Fruit fly (Drosophila melanogaster) whole organism, embryonic: ENCODE results near the gene rdog.

ENCODE experiments used
- ATbp ChIP-seq: fragments of 200-800 bp; sonication (Bioruptor generic); optimal IDR thresholded peaks from 2 replicates; lab custom pipeline; 2017; ENCODE audit warnings: missing biosample characterization, mild to moderate bottlenecking, missing genetic modification characterization, missing genetic modification reagents
- CG10959 ChIP-seq: fragments of 200-800 bp; sonication (Bioruptor generic); IDR thresholded peaks from 2 replicates; pipeline ENCODE4 v1.3.6; 2022; ENCODE audit warnings: missing biosample characterization, missing genetic modification characterization
- CG12299 ChIP-seq: fragments of 200-800 bp; sonication (Bioruptor generic); optimal IDR thresholded peaks from 2 replicates; lab custom pipeline; 2018; ENCODE audit warnings: missing biosample characterization, mild to moderate bottlenecking, missing genetic modification characterization
- CG15601 ChIP-seq: fragments of 200-800 bp; sonication (Bioruptor generic); optimal IDR thresholded peaks from 3 replicates; lab custom pipeline; 2019; ENCODE audit warnings: missing biosample characterization, mild to moderate bottlenecking, missing genetic modification characterization, moderate library complexity
- CG17385 ChIP-seq: fragments of 200-800 bp; sonication (Bioruptor generic); optimal IDR thresholded peaks from 3 replicates; lab custom pipeline; 2018; ENCODE audit warnings: missing biosample characterization, mild to moderate bottlenecking, missing genetic modification characterization
- CG17568 ChIP-seq: fragments of 200-800 bp; sonication (Bioruptor generic); optimal IDR thresholded peaks from 2 replicates; lab custom pipeline; 2018; ENCODE audit warnings: missing biosample characterization, mild to moderate bottlenecking, missing genetic modification characterization, moderate library complexity
- CG18011 ChIP-seq: fragments of 200-800 bp; sonication (Bioruptor generic); optimal IDR thresholded peaks from 2 replicates; lab custom pipeline; 2017; ENCODE audit warnings: missing biosample characterization, missing genetic modification characterization, mild to moderate bottlenecking, moderate library complexity, missing genotype
- CG3065 ChIP-seq: fragments of 200-800 bp; sonication (Bioruptor generic); optimal IDR thresholded peaks from 2 replicates; lab custom pipeline; 2016; ENCODE audit warnings: missing biosample characterization, missing genetic modification characterization
- CG31365 ChIP-seq: fragments of 200-800 bp; sonication (Bioruptor generic); optimal IDR thresholded peaks from 2 replicates; lab custom pipeline; 2018; ENCODE audit warnings: missing biosample characterization, mild to moderate bottlenecking, missing genetic modification characterization
- CG6683 ChIP-seq: fragments of 200-800 bp; sonication (Bioruptor generic); optimal IDR thresholded peaks from 2 replicates; lab custom pipeline; 2017; ENCODE audit warnings: missing biosample characterization, mild to moderate bottlenecking, missing genetic modification characterization, missing genetic modification reagents
- CG7271 ChIP-seq: fragments of 200-800 bp; sonication (Bioruptor generic); optimal IDR thresholded peaks from 2 replicates; lab custom pipeline; 2018; ENCODE audit warnings: missing biosample characterization, mild to moderate bottlenecking, missing genetic modification characterization, moderate library complexity
- CG7963 ChIP-seq: fragments of 200-800 bp; sonication (Bioruptor generic); IDR thresholded peaks from 3 replicates; pipeline ENCODE4 v1.3.6; 2022; ENCODE audit warnings: missing biosample characterization, missing genetic modification characterization; ENCODE audit not compliant: partially characterized antibody
- CG8765 ChIP-seq: fragments of 200-800 bp; sonication (Bioruptor generic); IDR thresholded peaks from 2 replicates; pipeline ENCODE4 v1.3.6; 2022; ENCODE audit warnings: missing biosample characterization, missing genetic modification characterization
- CG9932 ChIP-seq: fragments of 200-800 bp; sonication (Bioruptor generic); IDR thresholded peaks from 2 replicates; pipeline ENCODE4 v1.3.6; 2022; ENCODE audit warnings: missing biosample characterization, missing genetic modification characterization
- D ChIP-seq, 2 experiments: fragments of 200-800 bp in 1 of 2; fragments of >200 bp in 1 of 2; sonication (Bioruptor generic) in 1 of 2; optimal IDR thresholded peaks; 2 replicates in 1 of 2; 3 replicates in 1 of 2; lab custom pipeline; 2017; ENCODE audit warnings: mild to moderate bottlenecking in 1 of 2, missing biosample characterization in 1 of 2, missing genetic modification characterization in 1 of 2, missing genetic modification reagents in 1 of 2
- Drgx ChIP-seq: fragments of 200-800 bp; sonication (Bioruptor generic); IDR thresholded peaks from 2 replicates; pipeline ENCODE4 v1.3.6; 2022; ENCODE audit warnings: missing biosample characterization, missing genetic modification characterization
- Fer1 ChIP-seq: fragments of 200-800 bp; sonication (Bioruptor generic); optimal IDR thresholded peaks from 2 replicates; lab custom pipeline; 2017; ENCODE audit warnings: missing biosample characterization, mild to moderate bottlenecking, missing genetic modification characterization
- HLHmδ ChIP-seq: fragments of 200-800 bp; sonication (Bioruptor generic); optimal IDR thresholded peaks from 2 replicates; lab custom pipeline; 2018; ENCODE audit warnings: missing biosample characterization, mild to moderate bottlenecking, missing genetic modification characterization, moderate library complexity
- Lim3 ChIP-seq: fragments of 200-800 bp; sonication (Bioruptor generic); IDR thresholded peaks from 2 replicates; pipeline ENCODE4 v1.3.6; 2022; ENCODE audit warnings: missing biosample characterization, missing genetic modification characterization
- Neu2 ChIP-seq: fragments of 200-800 bp; sonication (Bioruptor generic); optimal IDR thresholded peaks from 3 replicates; lab custom pipeline; 2016; ENCODE audit warnings: missing biosample characterization, missing genetic modification characterization, borderline replicate concordance
- Six4 ChIP-seq: fragments of 200-800 bp; sonication (Bioruptor generic); optimal IDR thresholded peaks from 2 replicates; lab custom pipeline; 2016; ENCODE audit warnings: missing biosample characterization, missing genetic modification characterization
- Sox100B ChIP-seq: fragments of 200-800 bp; sonication (Bioruptor generic); optimal IDR thresholded peaks from 3 replicates; lab custom pipeline; 2018; ENCODE audit warnings: missing biosample characterization, mild to moderate bottlenecking, missing genetic modification characterization
- Spps ChIP-seq: fragments of 200-800 bp; sonication (Bioruptor generic); optimal IDR thresholded peaks from 2 replicates; lab custom pipeline; 2018; ENCODE audit warnings: missing biosample characterization, mild to moderate bottlenecking, missing genetic modification characterization
- TFAM ChIP-seq: fragments of 200-800 bp; sonication (Bioruptor generic); optimal IDR thresholded peaks from 2 replicates; lab custom pipeline; 2017; ENCODE audit warnings: missing biosample characterization, missing genetic modification characterization, inconsistent platforms
- Xrp1 ChIP-seq: fragments of 200-800 bp; sonication (Bioruptor generic); IDR thresholded peaks from 2 replicates; pipeline ENCODE4 v1.3.6; 2022; ENCODE audit warnings: missing biosample characterization, missing genetic modification characterization
- ab ChIP-seq: fragments of 200-800 bp; sonication (Bioruptor generic); optimal IDR thresholded peaks from 2 replicates; lab custom pipeline; 2016; ENCODE audit warnings: missing biosample characterization, missing genetic modification characterization
- amos ChIP-seq: fragments of 200-800 bp; sonication (Bioruptor generic); IDR thresholded peaks from 2 replicates; pipeline ENCODE4 v1.3.6; 2022; ENCODE audit warnings: missing biosample characterization, missing genetic modification characterization; ENCODE audit not compliant: partially characterized antibody
- bbx ChIP-seq: fragments of 200-800 bp; sonication (Bioruptor generic); IDR thresholded peaks from 2 replicates; pipeline ENCODE4 v1.3.6; 2022; ENCODE audit warnings: missing biosample characterization, missing genetic modification characterization; ENCODE audit not compliant: partially characterized antibody
- bcd ChIP-seq: fragments of 200-800 bp; sonication (Bioruptor generic); optimal IDR thresholded peaks from 2 replicates; lab custom pipeline; 2017; ENCODE audit warnings: missing biosample characterization, mild to moderate bottlenecking, missing genetic modification characterization
- br ChIP-seq: fragments of >200 bp; optimal IDR thresholded peaks from 2 replicates; lab custom pipeline; 2017
- chm ChIP-seq: fragments of 200-800 bp; sonication (Bioruptor generic); IDR thresholded peaks from 2 replicates; pipeline ENCODE4 v1.3.6; 2022; ENCODE audit warnings: missing biosample characterization, missing genetic modification characterization
- ci ChIP-seq: fragments of 200-800 bp; sonication (Bioruptor generic); IDR thresholded peaks from 3 replicates; pipeline ENCODE4 v1.3.6; 2022; ENCODE audit warnings: missing biosample characterization, missing genetic modification characterization
- crp ChIP-seq, 2 experiments: fragments of 200-800 bp; sonication (Bioruptor generic); optimal IDR thresholded peaks; 2 replicates in 1 of 2; 3 replicates in 1 of 2; lab custom pipeline; 2017; ENCODE audit warnings: missing biosample characterization in 2 of 2, missing genetic modification characterization in 2 of 2, mild to moderate bottlenecking in 1 of 2, moderate library complexity in 1 of 2
- exex ChIP-seq: fragments of 200-800 bp; sonication (Bioruptor generic); optimal IDR thresholded peaks from 4 replicates; lab custom pipeline; 2018; ENCODE audit warnings: missing biosample characterization, mild to moderate bottlenecking, missing genetic modification characterization, moderate library complexity
- fd96Cb ChIP-seq: fragments of 200-800 bp; sonication (Bioruptor generic); optimal IDR thresholded peaks from 2 replicates; lab custom pipeline; 2018; ENCODE audit warnings: missing biosample characterization, mild to moderate bottlenecking, missing genetic modification characterization, moderate library complexity
- gcm2 ChIP-seq: fragments of 200-800 bp; sonication (Bioruptor generic); optimal IDR thresholded peaks from 2 replicates; lab custom pipeline; 2016; ENCODE audit warnings: missing biosample characterization, missing genetic modification characterization
- gsb-n ChIP-seq: fragments of 200-800 bp; sonication (Bioruptor generic); optimal IDR thresholded peaks from 3 replicates; lab custom pipeline; 2018; ENCODE audit warnings: missing biosample characterization, mild to moderate bottlenecking, missing genetic modification characterization
- ham ChIP-seq: fragments of 200-800 bp; sonication (Bioruptor generic); IDR thresholded peaks from 2 replicates; pipeline ENCODE4 v1.3.6; 2022; ENCODE audit warnings: missing biosample characterization, missing genetic modification characterization
- hkb ChIP-seq, 2 experiments: fragments of 200-800 bp in 1 of 2; fragments of >200 bp in 1 of 2; sonication (Bioruptor generic) in 1 of 2; IDR thresholded peaks in 1 of 2; optimal IDR thresholded peaks in 1 of 2; 2 replicates each; pipeline versions ENCODE4 v1.3.6 to Lab custom; 2017 to 2022; ENCODE audit warnings: missing biosample characterization in 1 of 2, missing genetic modification characterization in 1 of 2
- knrl ChIP-seq: fragments of 200-800 bp; sonication (Bioruptor generic); IDR thresholded peaks from 3 replicates; pipeline ENCODE4 v1.3.6; 2022; ENCODE audit warnings: missing biosample characterization, missing genetic modification characterization; ENCODE audit not compliant: partially characterized antibody
- luna ChIP-seq: fragments of 200-800 bp; sonication (Bioruptor generic); optimal IDR thresholded peaks from 2 replicates; lab custom pipeline; 2016; ENCODE audit warnings: missing biosample characterization, missing genetic modification characterization
- mam ChIP-seq: fragments of 200-800 bp; sonication (Bioruptor generic); optimal IDR thresholded peaks from 3 replicates; lab custom pipeline; 2016; ENCODE audit warnings: missing biosample characterization, missing genetic modification characterization
- p53 ChIP-seq: fragments of 200-800 bp; sonication (Bioruptor generic); optimal IDR thresholded peaks from 2 replicates; lab custom pipeline; 2016; ENCODE audit warnings: missing biosample characterization, missing genetic modification characterization
- sens ChIP-seq: fragments of 200-800 bp; sonication (Bioruptor generic); peaks from one replicate; lab custom pipeline; 2016; ENCODE audit warnings: missing biosample characterization, missing genetic modification characterization
- sens-2 ChIP-seq: fragments of 200-800 bp; sonication (Bioruptor generic); IDR thresholded peaks from 2 replicates; pipeline ENCODE4 v1.3.6; 2022; ENCODE audit warnings: missing biosample characterization, missing genetic modification characterization
- trh ChIP-seq: fragments of 200-800 bp; sonication (Bioruptor generic); optimal IDR thresholded peaks from 2 replicates; lab custom pipeline; 2016; ENCODE audit warnings: missing biosample characterization, missing genetic modification characterization
- vvl ChIP-seq: fragments of 200-800 bp; sonication (Bioruptor generic); IDR thresholded peaks from 2 replicates; pipeline ENCODE4 v1.3.6; 2022; ENCODE audit warnings: missing biosample characterization, missing genetic modification characterization
- wdn ChIP-seq: fragments of 200-800 bp; sonication (Bioruptor generic); IDR thresholded peaks from 2 replicates; pipeline ENCODE4 v1.3.6; 2022; ENCODE audit warnings: missing biosample characterization, missing genetic modification characterization
- wek ChIP-seq: fragments of 200-800 bp; sonication (Bioruptor generic); optimal IDR thresholded peaks from 3 replicates; lab custom pipeline; 2018; ENCODE audit warnings: missing biosample characterization, mild to moderate bottlenecking, missing genetic modification characterization, moderate library complexity
- z ChIP-seq: fragments of 200-800 bp; sonication (Bioruptor generic); IDR thresholded peaks from 3 replicates; pipeline ENCODE4 v1.3.6; 2022; ENCODE audit warnings: missing biosample characterization, missing genetic modification characterization

Gene rdog

DNA sequence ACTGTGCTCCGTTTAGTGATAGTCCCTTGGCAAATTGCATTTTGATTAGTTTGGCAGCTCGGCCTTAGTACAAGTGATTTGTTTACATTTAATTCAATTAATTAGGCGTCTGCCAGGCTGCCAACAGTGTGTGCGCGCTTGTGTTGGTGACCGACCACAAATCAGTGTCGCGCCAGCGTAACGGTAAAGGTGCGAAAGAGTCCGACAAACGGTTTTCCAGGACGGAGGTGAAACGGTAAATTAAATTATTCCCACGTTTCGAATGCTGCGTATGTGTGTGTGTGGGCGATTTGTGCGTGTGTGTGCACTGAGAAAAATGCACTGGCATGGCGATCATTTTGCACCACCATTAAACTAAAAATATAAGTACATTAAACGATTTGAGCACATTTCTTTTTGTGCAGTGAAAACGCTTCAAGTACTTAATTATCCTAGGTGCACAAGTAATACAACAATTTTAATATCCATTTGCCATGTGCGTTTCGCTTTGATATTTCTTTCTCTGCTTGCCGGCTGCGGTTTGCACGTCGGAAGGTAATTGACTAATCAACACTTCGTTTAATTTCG is 18.9 kb upstream of the rdog start (continued):
- TF ChIP-seq z: no peak
- no peak for TF ChIP-seq TFAM (GFP tag; lab: Kevin White, UChicago)
- no peak for TF ChIP-seq D (optimal IDR thresholded peaks at IDR 0.05; lab: Kevin White, UChicago)
- no peak for TF ChIP-seq D (GFP tag; optimal IDR thresholded peaks at IDR 0.05; lab: Kevin White, UChicago)
- TF ChIP-seq Sox100B: no peak
- no peak for TF ChIP-seq sens-2 (GFP tag; lab: Robert Waterston, UW)
- no peak for TF ChIP-seq CG3065 (GFP tag; lab: Kevin White, UChicago)
- no peak for TF ChIP-seq CG8765
- TF ChIP-seq Neu2 (GFP tag; lab: Kevin White, UChicago): no peak
- TF ChIP-seq p53 (GFP tag; lab: Kevin White, UChicago): no peak
- TF ChIP-seq Spps (tag; lab: Kevin White, UChicago): no peak
- 0 out of 3 replicates have a peak, but pooled peaks have one; percentile 9 for TF ChIP-seq ci (GFP tag; lab: Robert Waterston, UW)
- TF ChIP-seq Lim3 (GFP tag; lab: Robert Waterston, UW): no peak
- TF ChIP-seq wdn (GFP tag; lab: Robert Waterston, UW): 0 out of 2 replicates have a peak, but pooled peaks have one; percentile 33
- no peak for TF ChIP-seq exex (tag; lab: Kevin White, UChicago)
- TF ChIP-seq luna: no peak
- no peak for TF ChIP-seq Fer1 (GFP tag; lab: Kevin White, UChicago)
- TF ChIP-seq ATbp (GFP tag; lab: Kevin White, UChicago): no peak
- TF ChIP-seq wek (GFP tag; lab: Kevin White, UChicago): no peak
- TF ChIP-seq CG9932 (GFP tag; lab: Robert Waterston, UW): peak; percentile 49
- TF ChIP-seq Drgx: no peak
- TF ChIP-seq CG17568: no peak
- TF ChIP-seq vvl: peak; percentile 18; the same call in 1 of the 2 replicates
- no peak for TF ChIP-seq HLHmδ (GFP tag; lab: Kevin White, UChicago)
- no peak for TF ChIP-seq ham (GFP tag; lab: Robert Waterston, UW)
- TF ChIP-seq CG18011 (GFP tag; lab: Kevin White, UChicago): no peak
- no peak for TF ChIP-seq bcd (GFP tag; lab: Kevin White, UChicago)
- no peak for TF ChIP-seq br (lab: Kevin White, UChicago)
- peak; percentile 4 for TF ChIP-seq fd96Cb
- no peak for TF ChIP-seq CG17385 (GFP tag; lab: Kevin White, UChicago)
- no peak for TF ChIP-seq crp (GFP tag; optimal IDR thresholded peaks at IDR 0.05; lab: Kevin White, UChicago)
- no peak for TF ChIP-seq mam (GFP tag; lab: Kevin White, UChicago)
- no peak for TF ChIP-seq gcm2 (GFP tag; lab: Kevin White, UChicago)
- TF ChIP-seq Six4 (GFP tag; lab: Kevin White, UChicago): no peak
- TF ChIP-seq hkb (optimal IDR thresholded peaks at IDR 0.05; lab: Kevin White, UChicago): no peak
- TF ChIP-seq hkb (GFP tag; IDR thresholded peaks at IDR 0.05; lab: Robert Waterston, UW): peak; percentile 9; the same call in 1 of the 2 replicates
- TF ChIP-seq CG7271 (tag; lab: Kevin White, UChicago): no peak
- TF ChIP-seq trh (GFP tag; lab: Kevin White, UChicago): no peak
- no peak for TF ChIP-seq CG7963 (GFP tag; lab: Robert Waterston, UW)
- no peak for TF ChIP-seq amos (GFP tag; lab: Robert Waterston, UW)
- TF ChIP-seq CG15601 (tag; lab: Kevin White, UChicago): no peak
- TF ChIP-seq Xrp1: peak; percentile 19; the same call in 1 of the 2 replicates
- TF ChIP-seq gsb-n: no peak
- TF ChIP-seq CG31365 (tag; lab: Kevin White, UChicago): no peak
- no peak for TF ChIP-seq knrl (GFP tag; lab: Robert Waterston, UW)
- TF ChIP-seq CG6683 (GFP tag; lab: Kevin White, UChicago): no peak
- no peak for TF ChIP-seq ab
- TF ChIP-seq chm (GFP tag; lab: Robert Waterston, UW): no peak
- peak; percentile 76 for TF ChIP-seq sens
- no peak for TF ChIP-seq CG10959 (GFP tag; lab: Robert Waterston, UW)
- no peak for TF ChIP-seq bbx
- TF ChIP-seq CG12299 (tag; lab: Kevin White, UChicago): no peak
